Worm (Caenorhabditis elegans) whole organism, L1 larva: Measurements from ENCODE around the gene fkb-1.

Experiments
- ceh-63 ChIP-seq: fragments of 200-800 bp; sonication (Bioruptor generic); optimal IDR thresholded peaks from 2 replicates; lab custom pipeline; 2018; ENCODE audit warnings: mild to moderate bottlenecking, missing genetic modification characterization, missing compliant biosample characterization
- ceh-90 ChIP-seq: sonication (generic microtip); optimal IDR thresholded peaks from 2 replicates; lab custom pipeline; 2016; ENCODE audit warnings: missing genetic modification characterization, missing compliant biosample characterization
- dpl-1 ChIP-seq, 3 experiments: fragments of 150-350 bp in 2 of 3; sonication (generic microtip) in 1 of 3; optimal IDR thresholded peaks; 2 replicates each; lab custom pipeline; 2014 to 2017; ENCODE audit warnings: missing biosample characterization in 3 of 3, missing genetic modification characterization in 3 of 3, missing genetic modification reagents in 3 of 3
- fos-1 ChIP-seq: fragments of 150-350 bp; optimal IDR thresholded peaks from 2 replicates; lab custom pipeline; 2014; ENCODE audit warnings: missing biosample characterization, missing genetic modification characterization
- lsy-2 ChIP-seq, 2 experiments: fragments of 150-350 bp; optimal IDR thresholded peaks; 2 replicates each; lab custom pipeline; 2014; ENCODE audit warnings: missing biosample characterization in 2 of 2, missing genetic modification characterization in 2 of 2
- unc-62 ChIP-seq: fragments of 150-350 bp; optimal IDR thresholded peaks from 2 replicates; lab custom pipeline; 2014; ENCODE audit warnings: missing biosample characterization, missing genetic modification reagents, missing genetic modification characterization

DNA sequence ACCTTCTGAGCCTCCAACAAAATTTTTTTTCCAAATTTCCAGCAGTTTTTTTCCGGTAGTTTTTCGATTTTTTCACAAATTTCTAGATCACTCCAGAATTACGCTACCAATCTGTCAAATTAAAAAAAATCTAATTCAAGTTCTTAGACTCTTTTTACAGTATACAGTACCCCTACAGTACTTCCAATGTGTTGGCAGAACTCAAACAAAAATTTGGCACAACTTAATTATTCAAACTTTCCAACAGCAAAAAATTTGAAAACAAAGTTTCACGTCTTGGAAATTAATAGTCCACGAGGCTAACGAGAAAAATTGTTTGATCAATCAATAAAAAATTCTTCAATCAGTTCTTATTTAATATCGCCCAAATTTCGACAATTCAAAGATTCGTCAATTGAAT, 13.4 kb downstream of the fkb-1 start, which contains the start of gene F36H1.3:
- TF ChIP-seq dpl-1 (GFP tag; optimal IDR thresholded peaks at IDR 0.05; lab: Kevin White, UChicago) (no peak), ceh-63 (GFP tag; lab: Kevin White, UChicago) (no peak), lsy-2 (tag; optimal IDR thresholded peaks at IDR 0.05; lab: Kevin White, UChicago) (no peak), unc-62 (GFP tag; lab: Kevin White, UChicago) (no peak), fos-1 (no peak), ceh-90 (tag; lab: Kevin White, UChicago) (no peak)
